Worm (Caenorhabditis elegans) whole organism, young adult: ENCODE measurements around the gene F56H9.2.
A peak's percentile ranks its signal among the peaks of the same experiment; 100 is the strongest.

Experiments
- B0035.1 ChIP-seq: sonication (generic microtip); optimal IDR thresholded peaks from 2 replicates; lab custom pipeline; 2016; ENCODE audit warnings: missing genetic modification characterization, mild to moderate bottlenecking, missing compliant biosample characterization, missing genotype, missing genetic modification reagents
- B0336.3 ChIP-seq: fragments of 200-800 bp; sonication (Bioruptor generic); IDR thresholded peaks from 2 replicates; pipeline ENCODE4 v1.3.6; 2022; ENCODE audit warnings: missing genetic modification characterization, missing compliant biosample characterization
- D2030.7 ChIP-seq: fragments of 200-800 bp; sonication (Bioruptor generic); IDR thresholded peaks from 2 replicates; pipeline ENCODE4 v1.3.6; 2022; ENCODE audit warnings: missing genetic modification reagents, missing genetic modification characterization, missing compliant biosample characterization
- F52B5.7 ChIP-seq: sonication (generic microtip); optimal IDR thresholded peaks from 2 replicates; lab custom pipeline; 2016; ENCODE audit warnings: mild to moderate bottlenecking, missing genetic modification characterization, missing compliant biosample characterization
- F57A8.1 ChIP-seq: fragments of 200-800 bp; sonication (Bioruptor generic); optimal IDR thresholded peaks from 2 replicates; lab custom pipeline; 2018; ENCODE audit warnings: mild to moderate bottlenecking, missing genetic modification characterization, moderate library complexity, missing compliant biosample characterization
- F57C9.4 ChIP-seq: sonication (generic microtip); optimal IDR thresholded peaks from 2 replicates; lab custom pipeline; 2017; ENCODE audit warnings: mild to moderate bottlenecking, missing genetic modification characterization, missing compliant biosample characterization
- K12H6.12 ChIP-seq: fragments of 200-800 bp; sonication (Bioruptor generic); optimal IDR thresholded peaks from 2 replicates; lab custom pipeline; 2018; ENCODE audit warnings: mild to moderate bottlenecking, missing genetic modification characterization, missing compliant biosample characterization
- Y53F4B.3 ChIP-seq: fragments of 200-800 bp; sonication (Bioruptor generic); IDR thresholded peaks from 2 replicates; pipeline ENCODE4 v1.3.6; 2022; ENCODE audit warnings: missing genetic modification reagents, missing genetic modification characterization, missing compliant biosample characterization
- Y53G8AR.9 ChIP-seq: fragments of 200-800 bp; sonication (Bioruptor generic); conservative IDR thresholded peaks from 2 replicates; pipeline ENCODE4 v1.3.6; 2022; ENCODE audit warnings: missing genetic modification reagents, missing genetic modification characterization, missing compliant biosample characterization
- Y67H2A.10 ChIP-seq: fragments of 200-800 bp; sonication (Bioruptor generic); conservative IDR thresholded peaks from 2 replicates; pipeline ENCODE4 v1.3.6; 2022; ENCODE audit warnings: missing genetic modification reagents, missing genetic modification characterization, missing compliant biosample characterization
- Y79H2A.3 ChIP-seq: fragments of 200-800 bp; sonication (Bioruptor generic); conservative IDR thresholded peaks from 2 replicates; pipeline ENCODE4 v1.3.6; 2022; ENCODE audit warnings: missing genetic modification reagents, missing genetic modification characterization, missing compliant biosample characterization
- aptf-2 ChIP-seq: fragments of 200-800 bp; sonication (Bioruptor generic); conservative IDR thresholded peaks from 2 replicates; pipeline ENCODE4 v1.3.6; 2022; ENCODE audit warnings: missing genetic modification reagents, missing genetic modification characterization, missing compliant biosample characterization
- attf-3 ChIP-seq: fragments of 200-800 bp; sonication (Bioruptor generic); conservative IDR thresholded peaks from 2 replicates; pipeline ENCODE4 v1.3.6; 2022; ENCODE audit warnings: missing genetic modification reagents, missing genetic modification characterization, missing compliant biosample characterization
- attf-5 ChIP-seq: fragments of 200-800 bp; sonication (Bioruptor generic); optimal IDR thresholded peaks from 2 replicates; lab custom pipeline; 2018; ENCODE audit warnings: mild to moderate bottlenecking, missing genetic modification characterization, missing compliant biosample characterization
- bed-2 ChIP-seq: fragments of 200-800 bp; sonication (Bioruptor generic); IDR thresholded peaks from 2 replicates; pipeline ENCODE4 v1.3.6; 2022; ENCODE audit warnings: missing genetic modification reagents, missing genetic modification characterization, missing compliant biosample characterization
- cebp-1 ChIP-seq, 2 experiments: fragments of 200-800 bp in 1 of 2; sonication (Bioruptor generic) in 1 of 2; sonication (generic microtip) in 1 of 2; IDR thresholded peaks in 1 of 2; optimal IDR thresholded peaks in 1 of 2; 2 replicates each; pipeline versions ENCODE4 v1.3.6 to Lab custom; 2017 to 2022; ENCODE audit warnings: missing compliant biosample characterization in 2 of 2, missing genetic modification characterization in 2 of 2, mild to moderate bottlenecking in 1 of 2, missing genetic modification reagents in 1 of 2, moderate library complexity in 1 of 2
- cebp-2 ChIP-seq: fragments of 200-800 bp; sonication (Bioruptor generic); IDR thresholded peaks from 2 replicates; pipeline ENCODE4 v1.3.6; 2022; ENCODE audit warnings: missing genetic modification characterization, missing compliant biosample characterization
- ceh-40 ChIP-seq: fragments of 200-800 bp; sonication (Bioruptor generic); IDR thresholded peaks from 2 replicates; pipeline ENCODE4 v1.3.6; 2022; ENCODE audit warnings: missing genetic modification characterization, missing compliant biosample characterization
- dpff-1 ChIP-seq: sonication (generic microtip); optimal IDR thresholded peaks from 2 replicates; lab custom pipeline; 2017; ENCODE audit warnings: mild to moderate bottlenecking, missing genetic modification characterization, missing compliant biosample characterization
- dpl-1 ChIP-seq: fragments of 150-350 bp; optimal IDR thresholded peaks from 2 replicates; lab custom pipeline; 2014; ENCODE audit warnings: missing biosample characterization, missing genetic modification reagents, missing genetic modification characterization
- ekl-4 ChIP-seq: fragments of 200-800 bp; sonication (Bioruptor generic); IDR thresholded peaks from 2 replicates; pipeline ENCODE4 v1.3.6; 2022; ENCODE audit warnings: missing genetic modification reagents, missing genetic modification characterization, missing compliant biosample characterization
- ets-4 ChIP-seq: fragments of 200-800 bp; sonication (Bioruptor generic); optimal IDR thresholded peaks from 2 replicates; lab custom pipeline; 2018; ENCODE audit warnings: mild to moderate bottlenecking, missing genetic modification characterization, missing compliant biosample characterization
- fkh-3 ChIP-seq: sonication (generic microtip); optimal IDR thresholded peaks from 2 replicates; lab custom pipeline; 2016; ENCODE audit warnings: mild to moderate bottlenecking, missing genetic modification characterization, missing compliant biosample characterization
- gei-17 ChIP-seq: fragments of 200-800 bp; sonication (Bioruptor generic); optimal IDR thresholded peaks from 2 replicates; lab custom pipeline; 2018; ENCODE audit warnings: mild to moderate bottlenecking, missing genetic modification characterization, missing compliant biosample characterization
- hmg-20 ChIP-seq: fragments of 200-800 bp; sonication (Bioruptor generic); IDR thresholded peaks from 2 replicates; pipeline ENCODE4 v1.3.6; 2022; ENCODE audit warnings: missing genetic modification reagents, missing genetic modification characterization, missing compliant biosample characterization
- hrde-1 ChIP-seq: sonication (generic microtip); optimal IDR thresholded peaks from 2 replicates; lab custom pipeline; 2016; ENCODE audit warnings: missing genetic modification characterization, mild to moderate bottlenecking, missing compliant biosample characterization, moderate library complexity, missing genotype, missing genetic modification reagents, borderline replicate concordance
- let-526 ChIP-seq: fragments of 200-800 bp; sonication (Bioruptor generic); IDR thresholded peaks from 2 replicates; pipeline ENCODE4 v1.3.6; 2022; ENCODE audit warnings: missing genetic modification reagents, missing genetic modification characterization, missing compliant biosample characterization
- lin-35 ChIP-seq, 3 experiments: fragments of 150-350 bp in 2 of 3; sonication (generic microtip) in 1 of 3; optimal IDR thresholded peaks; 2 replicates each; lab custom pipeline; 2014 to 2018; ENCODE audit warnings: missing biosample characterization in 3 of 3, missing genetic modification characterization in 3 of 3, missing genetic modification reagents in 3 of 3
- lin-40 ChIP-seq: sonication (generic microtip); optimal IDR thresholded peaks from 2 replicates; lab custom pipeline; 2016; ENCODE audit warnings: missing genetic modification characterization, mild to moderate bottlenecking, missing compliant biosample characterization, missing genotype, missing genetic modification reagents
- madf-3 ChIP-seq: fragments of 200-800 bp; sonication (Bioruptor generic); IDR thresholded peaks from 2 replicates; pipeline ENCODE4 v1.3.6; 2022; ENCODE audit warnings: missing genetic modification reagents, missing genetic modification characterization, missing compliant biosample characterization
- madf-8 ChIP-seq: fragments of 200-800 bp; sonication (Bioruptor generic); conservative IDR thresholded peaks from 2 replicates; pipeline ENCODE4 v1.3.6; 2022; ENCODE audit warnings: missing genetic modification reagents, missing genetic modification characterization, missing compliant biosample characterization
- mcd-1 ChIP-seq: fragments of 200-800 bp; sonication (Bioruptor generic); IDR thresholded peaks from 2 replicates; pipeline ENCODE4 v1.3.6; 2022; ENCODE audit warnings: missing genetic modification reagents, missing genetic modification characterization, missing compliant biosample characterization
- mel-28 ChIP-seq: sonication (generic microtip); optimal IDR thresholded peaks from 2 replicates; lab custom pipeline; 2016; ENCODE audit warnings: borderline replicate concordance, mild to moderate bottlenecking, missing genetic modification characterization, missing compliant biosample characterization
- mxl-1 ChIP-seq: sonication (generic microtip); optimal IDR thresholded peaks from 2 replicates; lab custom pipeline; 2016; ENCODE audit warnings: missing genetic modification characterization, missing compliant biosample characterization
- nfyb-1 ChIP-seq: fragments of 200-800 bp; sonication (Bioruptor generic); IDR thresholded peaks from 2 replicates; pipeline ENCODE4 v1.3.6; 2022; ENCODE audit warnings: missing genetic modification reagents, missing genetic modification characterization, missing compliant biosample characterization
- pha-4 ChIP-seq: fragments of 150-350 bp; sonication (generic microtip); optimal IDR thresholded peaks from 2 replicates; lab custom pipeline; 2014; ENCODE audit warnings: missing biosample characterization, missing genetic modification reagents, missing genetic modification characterization
- rpc-1 ChIP-seq, 2 experiments: fragments of 150-350 bp in 1 of 2; sonication (generic microtip) in 1 of 2; optimal IDR thresholded peaks; 2 replicates each; lab custom pipeline; 2014 to 2018; ENCODE audit warnings: missing biosample characterization in 1 of 2, missing genetic modification characterization in 1 of 2, missing genetic modification reagents in 1 of 2, missing genotype in 1 of 2
- sea-2 ChIP-seq: fragments of 200-800 bp; sonication (Bioruptor generic); IDR thresholded peaks from 2 replicates; pipeline ENCODE4 v1.3.6; 2022; ENCODE audit warnings: missing genetic modification characterization, missing compliant biosample characterization
- snpc-1.1 ChIP-seq: sonication (generic microtip); optimal IDR thresholded peaks from 2 replicates; lab custom pipeline; 2017; ENCODE audit warnings: missing genetic modification characterization, mild to moderate bottlenecking, missing compliant biosample characterization, antibody characterized with exemption, moderate library complexity, missing genotype, missing genetic modification reagents; ENCODE audit not compliant: insufficient read depth
- snpc-1.3 ChIP-seq: sonication (generic microtip); optimal IDR thresholded peaks from 2 replicates; lab custom pipeline; 2017; ENCODE audit warnings: missing genetic modification characterization, mild to moderate bottlenecking, missing compliant biosample characterization, antibody characterized with exemption, moderate library complexity, missing genotype, missing genetic modification reagents; ENCODE audit not compliant: insufficient read depth
- snpc-3.4 ChIP-seq: sonication (generic microtip); optimal IDR thresholded peaks from 2 replicates; lab custom pipeline; 2017; ENCODE audit warnings: missing genetic modification characterization, mild to moderate bottlenecking, missing compliant biosample characterization, antibody characterized with exemption, moderate library complexity, missing genotype, missing genetic modification reagents
- snpc-4 ChIP-seq, 5 experiments: fragments of 150-350 bp in 1 of 5; sonication (generic microtip) in 4 of 5; optimal IDR thresholded peaks; 2 replicates each; lab custom pipeline; 2014 to 2018; ENCODE audit warnings: missing genetic modification characterization in 5 of 5, missing biosample characterization in 3 of 5, antibody characterized with exemption in 2 of 5, mild to moderate bottlenecking in 2 of 5, missing compliant biosample characterization in 2 of 5, missing genotype in 2 of 5, moderate library complexity in 2 of 5, missing genetic modification reagents in 1 of 5
- somi-1 ChIP-seq: fragments of 200-800 bp; sonication (Bioruptor generic); optimal IDR thresholded peaks from 2 replicates; lab custom pipeline; 2018; ENCODE audit warnings: mild to moderate bottlenecking, missing genetic modification characterization, missing compliant biosample characterization
- tbx-9 ChIP-seq: sonication (generic microtip); optimal IDR thresholded peaks from 2 replicates; lab custom pipeline; 2016; ENCODE audit warnings: borderline replicate concordance, missing genetic modification characterization, inconsistent platforms, missing compliant biosample characterization
- ztf-22 ChIP-seq: fragments of 200-800 bp; sonication (Bioruptor generic); optimal IDR thresholded peaks from 2 replicates; lab custom pipeline; 2018; ENCODE audit warnings: mild to moderate bottlenecking, missing genetic modification characterization, moderate library complexity, missing compliant biosample characterization
- ztf-3 ChIP-seq: fragments of 200-800 bp; sonication (Bioruptor generic); optimal IDR thresholded peaks from 2 replicates; lab custom pipeline; 2018; ENCODE audit warnings: mild to moderate bottlenecking, missing genetic modification characterization, missing compliant biosample characterization

The F56H9.2 gene

DNA sequence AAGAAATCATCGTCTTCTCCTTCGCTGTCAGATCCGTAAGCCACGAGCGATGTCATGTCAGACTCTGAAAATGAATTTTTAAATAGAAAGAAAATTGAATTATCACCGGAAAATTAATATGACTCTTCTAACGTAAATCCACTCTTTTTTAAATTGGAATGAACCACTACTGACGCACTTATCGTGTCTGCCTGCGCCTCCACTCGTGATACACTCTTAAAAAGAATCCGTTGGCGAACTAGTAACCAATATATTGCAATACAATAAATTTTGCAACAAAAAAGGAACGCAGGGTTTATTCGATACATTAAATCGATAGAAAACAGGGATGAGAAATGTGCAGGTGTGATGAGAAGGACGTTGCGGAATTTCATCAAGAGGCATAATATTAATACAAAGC is 22.0 kb downstream of the F56H9.2 start, which contains the start of gene ccch-3 (continued):
- TF ChIP-seq tbx-9 (tag; lab: Kevin White, UChicago), result no peak
- TF ChIP-seq rpc-1 (optimal IDR thresholded peaks at IDR 0.05; lab: Kevin White, UChicago), result no peak
- no peak for TF ChIP-seq rpc-1 (tag; optimal IDR thresholded peaks at IDR 0.05; lab: Kevin White, UChicago)
- no peak for TF ChIP-seq pha-4 (tag; lab: Kevin White, UChicago)
- peak; percentile 68 for TF ChIP-seq attf-3 (GFP tag; lab: Robert Waterston, UW)
- no peak for TF ChIP-seq mxl-1 (tag; lab: Kevin White, UChicago)
- TF ChIP-seq ceh-40 (GFP tag; lab: Robert Waterston, UW), result no peak
- TF ChIP-seq madf-3 (GFP tag; lab: Robert Waterston, UW), result peak; percentile 83
- no peak for TF ChIP-seq ztf-3 (GFP tag; lab: Kevin White, UChicago)
- TF ChIP-seq lin-35 (GFP tag; optimal IDR thresholded peaks at IDR 0.05; lab: Kevin White, UChicago), result peak in 1 of 3 experiments; percentile 19
- TF ChIP-seq cebp-1 (GFP tag; IDR thresholded peaks at IDR 0.05; lab: Robert Waterston, UW), result no peak
- peak; percentile 72 for TF ChIP-seq cebp-1 (tag; optimal IDR thresholded peaks at IDR 0.05; lab: Kevin White, UChicago)
- no peak for TF ChIP-seq madf-8 (GFP tag; lab: Robert Waterston, UW)
- TF ChIP-seq sea-2 (GFP tag; lab: Robert Waterston, UW), result no peak
- no peak for TF ChIP-seq ets-4 (GFP tag; lab: Kevin White, UChicago)
- TF ChIP-seq Y53F4B.3, result no peak
- TF ChIP-seq bed-2 (GFP tag; lab: Robert Waterston, UW), result no peak
- TF ChIP-seq gei-17 (GFP tag; lab: Kevin White, UChicago), result no peak
- no peak for TF ChIP-seq B0035.1 (tag; lab: Kevin White, UChicago)
- TF ChIP-seq somi-1 (GFP tag; lab: Kevin White, UChicago), result peak; percentile 42
- TF ChIP-seq fkh-3 (tag; lab: Kevin White, UChicago), result no peak
- TF ChIP-seq F57A8.1 (GFP tag; lab: Kevin White, UChicago), result no peak
- no peak for TF ChIP-seq cebp-2
- TF ChIP-seq attf-5 (GFP tag; lab: Kevin White, UChicago), result peak; percentile 80
- peak; percentile 90 for TF ChIP-seq B0336.3 (GFP tag; lab: Robert Waterston, UW)
- TF ChIP-seq snpc-4 (GFP tag; optimal IDR thresholded peaks at IDR 0.05; lab: Kevin White, UChicago), result peak; percentile 7
- peak in 3 of 4 experiments; percentile 43 to 60 (median 52) for TF ChIP-seq snpc-4 (tag; optimal IDR thresholded peaks at IDR 0.05; lab: Kevin White, UChicago)
- no peak for TF ChIP-seq Y67H2A.10 (GFP tag; lab: Robert Waterston, UW)
- TF ChIP-seq snpc-1.3 (tag; lab: Kevin White, UChicago), result peak; percentile 36
- TF ChIP-seq dpff-1 (tag; lab: Kevin White, UChicago), result no peak
- no peak for TF ChIP-seq F52B5.7 (tag; lab: Kevin White, UChicago)
- TF ChIP-seq snpc-1.1, result no peak
- no peak for TF ChIP-seq let-526 (GFP tag; lab: Robert Waterston, UW)
- peak; percentile 64 for TF ChIP-seq mcd-1 (GFP tag; lab: Robert Waterston, UW)
- no peak for TF ChIP-seq Y79H2A.3 (GFP tag; lab: Robert Waterston, UW)
- no peak for TF ChIP-seq ztf-22 (GFP tag; lab: Kevin White, UChicago)
- no peak; the same call in 1 of the 2 replicates for TF ChIP-seq nfyb-1
- TF ChIP-seq dpl-1 (GFP tag; lab: Kevin White, UChicago), result no peak
- no peak for TF ChIP-seq aptf-2
- TF ChIP-seq lin-40 (tag; lab: Kevin White, UChicago), result peak; percentile 70
- no peak; the same call in 1 of the 2 replicates for TF ChIP-seq D2030.7 (GFP tag; lab: Robert Waterston, UW)
- TF ChIP-seq snpc-3.4 (tag; lab: Kevin White, UChicago), result peak; percentile 60
- TF ChIP-seq mel-28, result no peak
- TF ChIP-seq K12H6.12, result peak; percentile 5
- TF ChIP-seq ekl-4 (GFP tag; lab: Robert Waterston, UW), result peak; percentile 83
- peak; percentile 84 for TF ChIP-seq Y53G8AR.9 (GFP tag; lab: Robert Waterston, UW)
- TF ChIP-seq hmg-20 (GFP tag; lab: Robert Waterston, UW), result 0 out of 2 replicates have a peak, but pooled peaks have one; percentile 10
- no peak for TF ChIP-seq F57C9.4 (tag; lab: Kevin White, UChicago)
- peak; percentile 32 for TF ChIP-seq hrde-1 (tag; lab: Kevin White, UChicago)
